Worm (Caenorhabditis elegans) whole organism, young adult: ENCODE results near the gene F17H10.2.

Experiments
- C06A6.2 ChIP-seq: fragments of 200-800 bp; sonication (Bioruptor generic); conservative IDR thresholded peaks from 2 replicates; pipeline ENCODE4 v1.3.6; 2022; ENCODE audit warnings: missing genetic modification characterization, missing compliant biosample characterization
- F37B4.10 ChIP-seq: fragments of 200-800 bp; sonication (Bioruptor generic); IDR thresholded peaks from 2 replicates; pipeline ENCODE4 v1.3.6; 2022; ENCODE audit warnings: missing genetic modification characterization, missing compliant biosample characterization
- F39B2.1 ChIP-seq: fragments of 200-800 bp; sonication (Bioruptor generic); IDR thresholded peaks from 2 replicates; pipeline ENCODE4 v1.3.6; 2022; ENCODE audit warnings: missing genetic modification reagents, missing genetic modification characterization, missing compliant biosample characterization
- F49E8.2 ChIP-seq: sonication (generic microtip); optimal IDR thresholded peaks from 3 replicates; lab custom pipeline; 2017; ENCODE audit warnings: missing genetic modification characterization, mild to moderate bottlenecking, missing compliant biosample characterization, antibody characterized with exemption, moderate library complexity; ENCODE audit not compliant: insufficient read depth
- F55B11.4 ChIP-seq: sonication (generic microtip); optimal IDR thresholded peaks from 2 replicates; lab custom pipeline; 2016; ENCODE audit warnings: missing compliant biosample characterization, missing genetic modification characterization, borderline replicate concordance; ENCODE audit not compliant: insufficient read depth
- K11D2.4 ChIP-seq: fragments of 200-800 bp; sonication (Bioruptor generic); IDR thresholded peaks from 2 replicates; pipeline ENCODE4 v1.3.6; 2022; ENCODE audit warnings: missing genetic modification reagents, missing genetic modification characterization, missing compliant biosample characterization
- T26A5.8 ChIP-seq: sonication (generic microtip); optimal IDR thresholded peaks from 2 replicates; lab custom pipeline; 2016; ENCODE audit warnings: missing genetic modification characterization, missing compliant biosample characterization
- akir-1 ChIP-seq: fragments of 200-800 bp; sonication (Bioruptor generic); optimal IDR thresholded peaks from 2 replicates; lab custom pipeline; 2018; ENCODE audit warnings: mild to moderate bottlenecking, missing genetic modification characterization, moderate library complexity, missing compliant biosample characterization
- aptf-2 ChIP-seq: fragments of 200-800 bp; sonication (Bioruptor generic); conservative IDR thresholded peaks from 2 replicates; pipeline ENCODE4 v1.3.6; 2022; ENCODE audit warnings: missing genetic modification reagents, missing genetic modification characterization, missing compliant biosample characterization
- aptf-3 ChIP-seq: fragments of 200-800 bp; sonication (Bioruptor generic); IDR thresholded peaks from 2 replicates; pipeline ENCODE4 v1.3.6; 2022; ENCODE audit warnings: missing genetic modification characterization, missing compliant biosample characterization
- ccch-3 ChIP-seq: fragments of 200-800 bp; sonication (Bioruptor generic); optimal IDR thresholded peaks from 2 replicates; lab custom pipeline; 2018; ENCODE audit warnings: mild to moderate bottlenecking, missing genetic modification characterization, missing compliant biosample characterization
- cebp-1 ChIP-seq, 2 experiments: fragments of 200-800 bp in 1 of 2; sonication (Bioruptor generic) in 1 of 2; sonication (generic microtip) in 1 of 2; IDR thresholded peaks in 1 of 2; optimal IDR thresholded peaks in 1 of 2; 2 replicates each; pipeline versions ENCODE4 v1.3.6 to Lab custom; 2017 to 2022; ENCODE audit warnings: missing compliant biosample characterization in 2 of 2, missing genetic modification characterization in 2 of 2, mild to moderate bottlenecking in 1 of 2, missing genetic modification reagents in 1 of 2, moderate library complexity in 1 of 2
- ceh-27 ChIP-seq: fragments of 200-800 bp; sonication (Bioruptor generic); optimal IDR thresholded peaks from 2 replicates; lab custom pipeline; 2018; ENCODE audit warnings: mild to moderate bottlenecking, missing genetic modification characterization, moderate library complexity, missing compliant biosample characterization
- ceh-40 ChIP-seq: fragments of 200-800 bp; sonication (Bioruptor generic); IDR thresholded peaks from 2 replicates; pipeline ENCODE4 v1.3.6; 2022; ENCODE audit warnings: missing genetic modification characterization, missing compliant biosample characterization
- ceh-58 ChIP-seq: fragments of 200-800 bp; sonication (Bioruptor generic); IDR thresholded peaks from 2 replicates; pipeline ENCODE4 v1.3.6; 2022; ENCODE audit warnings: missing genetic modification characterization, missing compliant biosample characterization
- ceh-79 ChIP-seq: sonication (generic microtip); optimal IDR thresholded peaks from 2 replicates; lab custom pipeline; 2017; ENCODE audit warnings: mild to moderate bottlenecking, missing genetic modification characterization, missing compliant biosample characterization
- die-1 ChIP-seq: sonication (generic microtip); optimal IDR thresholded peaks from 2 replicates; lab custom pipeline; 2016; ENCODE audit warnings: missing genotype, mild to moderate bottlenecking, missing genetic modification characterization, missing compliant biosample characterization
- dpff-1 ChIP-seq: sonication (generic microtip); optimal IDR thresholded peaks from 2 replicates; lab custom pipeline; 2017; ENCODE audit warnings: mild to moderate bottlenecking, missing genetic modification characterization, missing compliant biosample characterization
- dpl-1 ChIP-seq: fragments of 150-350 bp; optimal IDR thresholded peaks from 2 replicates; lab custom pipeline; 2014; ENCODE audit warnings: missing biosample characterization, missing genetic modification reagents, missing genetic modification characterization
- ekl-4 ChIP-seq: fragments of 200-800 bp; sonication (Bioruptor generic); IDR thresholded peaks from 2 replicates; pipeline ENCODE4 v1.3.6; 2022; ENCODE audit warnings: missing genetic modification reagents, missing genetic modification characterization, missing compliant biosample characterization
- him-1 ChIP-seq: sonication (generic microtip); optimal IDR thresholded peaks from 2 replicates; lab custom pipeline; 2016; ENCODE audit warnings: missing genotype, missing genetic modification reagents, missing genetic modification characterization, missing compliant biosample characterization
- hlh-12 ChIP-seq: sonication (generic microtip); optimal IDR thresholded peaks from 2 replicates; lab custom pipeline; 2016; ENCODE audit warnings: missing genetic modification characterization, missing compliant biosample characterization
- hmg-20 ChIP-seq: fragments of 200-800 bp; sonication (Bioruptor generic); IDR thresholded peaks from 2 replicates; pipeline ENCODE4 v1.3.6; 2022; ENCODE audit warnings: missing genetic modification reagents, missing genetic modification characterization, missing compliant biosample characterization
- hrde-1 ChIP-seq: sonication (generic microtip); optimal IDR thresholded peaks from 2 replicates; lab custom pipeline; 2016; ENCODE audit warnings: missing genetic modification characterization, mild to moderate bottlenecking, missing compliant biosample characterization, moderate library complexity, missing genotype, missing genetic modification reagents, borderline replicate concordance
- hsf-1 ChIP-seq: fragments of 200-800 bp; sonication (Bioruptor generic); IDR thresholded peaks from 2 replicates; pipeline ENCODE4 v1.3.6; 2022; ENCODE audit warnings: missing genetic modification reagents, missing genetic modification characterization, missing compliant biosample characterization
- lag-1 ChIP-seq: fragments of 200-800 bp; sonication (Bioruptor generic); IDR thresholded peaks from 2 replicates; pipeline ENCODE4 v1.3.6; 2022; ENCODE audit warnings: missing genetic modification reagents, missing genetic modification characterization, missing compliant biosample characterization
- let-607 ChIP-seq, 2 experiments: fragments of 200-800 bp in 1 of 2; sonication (Bioruptor generic) in 1 of 2; sonication (generic microtip) in 1 of 2; optimal IDR thresholded peaks; 2 replicates each; lab custom pipeline; 2016 to 2018; ENCODE audit warnings: mild to moderate bottlenecking in 2 of 2, missing compliant biosample characterization in 2 of 2, missing genetic modification characterization in 2 of 2, moderate library complexity in 2 of 2, missing genotype in 1 of 2
- lin-26 ChIP-seq: fragments of 200-800 bp; sonication (Bioruptor generic); IDR thresholded peaks from 2 replicates; pipeline ENCODE4 v1.3.6; 2022; ENCODE audit warnings: missing genetic modification reagents, missing genetic modification characterization, missing compliant biosample characterization
- lir-1 ChIP-seq: fragments of 200-800 bp; sonication (Bioruptor generic); conservative IDR thresholded peaks from 2 replicates; pipeline ENCODE4 v1.3.6; 2022; ENCODE audit warnings: missing genetic modification reagents, missing genetic modification characterization, missing compliant biosample characterization
- madf-8 ChIP-seq: fragments of 200-800 bp; sonication (Bioruptor generic); conservative IDR thresholded peaks from 2 replicates; pipeline ENCODE4 v1.3.6; 2022; ENCODE audit warnings: missing genetic modification reagents, missing genetic modification characterization, missing compliant biosample characterization
- mel-28 ChIP-seq: sonication (generic microtip); optimal IDR thresholded peaks from 2 replicates; lab custom pipeline; 2016; ENCODE audit warnings: borderline replicate concordance, mild to moderate bottlenecking, missing genetic modification characterization, missing compliant biosample characterization
- mxl-1 ChIP-seq: sonication (generic microtip); optimal IDR thresholded peaks from 2 replicates; lab custom pipeline; 2016; ENCODE audit warnings: missing genetic modification characterization, missing compliant biosample characterization
- nfya-2 ChIP-seq: fragments of 200-800 bp; sonication (Bioruptor generic); IDR thresholded peaks from 2 replicates; pipeline ENCODE4 v1.3.6; 2022; ENCODE audit warnings: missing genetic modification reagents, missing genetic modification characterization, missing compliant biosample characterization
- nfyb-1 ChIP-seq: fragments of 200-800 bp; sonication (Bioruptor generic); IDR thresholded peaks from 2 replicates; pipeline ENCODE4 v1.3.6; 2022; ENCODE audit warnings: missing genetic modification reagents, missing genetic modification characterization, missing compliant biosample characterization
- nhr-90 ChIP-seq: sonication (generic microtip); optimal IDR thresholded peaks from 2 replicates; lab custom pipeline; 2016; ENCODE audit warnings: missing genotype, mild to moderate bottlenecking, missing genetic modification characterization, missing compliant biosample characterization
- rec-8 ChIP-seq, 2 experiments: sonication (generic microtip); optimal IDR thresholded peaks; 2 replicates each; lab custom pipeline; 2016; ENCODE audit warnings: mild to moderate bottlenecking in 2 of 2, missing genetic modification characterization in 2 of 2, missing genetic modification reagents in 2 of 2, missing genotype in 2 of 2, missing biosample characterization in 1 of 2, missing compliant biosample characterization in 1 of 2, moderate library complexity in 1 of 2
- sdz-38 ChIP-seq: sonication (generic microtip); optimal IDR thresholded peaks from 2 replicates; lab custom pipeline; 2016; ENCODE audit warnings: missing genotype, missing genetic modification characterization, missing compliant biosample characterization
- snpc-1.3 ChIP-seq: sonication (generic microtip); optimal IDR thresholded peaks from 2 replicates; lab custom pipeline; 2017; ENCODE audit warnings: missing genetic modification characterization, mild to moderate bottlenecking, missing compliant biosample characterization, antibody characterized with exemption, moderate library complexity, missing genotype, missing genetic modification reagents; ENCODE audit not compliant: insufficient read depth
- snpc-4 ChIP-seq, 5 experiments: fragments of 150-350 bp in 1 of 5; sonication (generic microtip) in 4 of 5; optimal IDR thresholded peaks; 2 replicates each; lab custom pipeline; 2014 to 2018; ENCODE audit warnings: missing genetic modification characterization in 5 of 5, missing biosample characterization in 3 of 5, antibody characterized with exemption in 2 of 5, mild to moderate bottlenecking in 2 of 5, missing compliant biosample characterization in 2 of 5, missing genotype in 2 of 5, moderate library complexity in 2 of 5, missing genetic modification reagents in 1 of 5
- somi-1 ChIP-seq: fragments of 200-800 bp; sonication (Bioruptor generic); optimal IDR thresholded peaks from 2 replicates; lab custom pipeline; 2018; ENCODE audit warnings: mild to moderate bottlenecking, missing genetic modification characterization, missing compliant biosample characterization
- unc-130 ChIP-seq: sonication (generic microtip); optimal IDR thresholded peaks from 2 replicates; lab custom pipeline; 2016; ENCODE audit warnings: missing genetic modification reagents, missing genetic modification characterization, missing compliant biosample characterization
- unc-62 ChIP-seq: fragments of 150-350 bp; optimal IDR thresholded peaks from 2 replicates; lab custom pipeline; 2014; ENCODE audit warnings: missing biosample characterization, missing genetic modification reagents, missing genetic modification characterization
- xnd-1 ChIP-seq: sonication (generic microtip); optimal IDR thresholded peaks from 2 replicates; lab custom pipeline; 2016; ENCODE audit warnings: missing genotype, missing genetic modification reagents, missing genetic modification characterization, missing compliant biosample characterization
- ztf-25 ChIP-seq: fragments of 200-800 bp; sonication (Bioruptor generic); IDR thresholded peaks from 2 replicates; pipeline ENCODE4 v1.3.6; 2022; ENCODE audit warnings: missing genetic modification reagents, missing genetic modification characterization, missing compliant biosample characterization
- ztf-28 ChIP-seq: fragments of 200-800 bp; sonication (Bioruptor generic); IDR thresholded peaks from 2 replicates; pipeline ENCODE4 v1.3.6; 2022; ENCODE audit warnings: missing genetic modification reagents, missing genetic modification characterization, missing compliant biosample characterization
- ztf-3 ChIP-seq: fragments of 200-800 bp; sonication (Bioruptor generic); optimal IDR thresholded peaks from 2 replicates; lab custom pipeline; 2018; ENCODE audit warnings: mild to moderate bottlenecking, missing genetic modification characterization, missing compliant biosample characterization

Gene F17H10.2

DNA sequence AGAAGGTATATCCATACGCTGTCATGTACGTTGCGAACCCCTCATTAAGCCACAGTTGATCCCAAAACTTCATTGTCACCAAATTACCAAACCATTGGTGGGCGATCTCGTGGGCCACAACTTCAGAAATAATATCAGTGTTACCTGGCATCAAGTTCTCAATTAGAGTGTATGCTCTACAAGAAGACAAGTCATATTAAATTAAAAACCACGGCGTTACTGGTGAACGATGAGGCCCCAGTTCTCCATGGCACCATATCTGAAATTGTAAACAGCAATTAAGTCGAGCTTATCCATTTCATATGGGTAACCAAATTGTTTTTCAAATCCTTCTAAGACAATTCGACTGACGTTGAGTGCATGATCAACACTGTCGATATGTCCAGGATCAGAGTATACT is 10.7 kb upstream of the F17H10.2 start:
- TF ChIP-seq him-1 (tag; lab: Kevin White, UChicago), result no peak
- no peak for TF ChIP-seq F39B2.1 (GFP tag; lab: Robert Waterston, UW)
- TF ChIP-seq hlh-12 (tag; lab: Kevin White, UChicago), result no peak
- no peak for TF ChIP-seq snpc-1.3 (tag; lab: Kevin White, UChicago)
- no peak for TF ChIP-seq T26A5.8
- no peak for TF ChIP-seq cebp-1 (GFP tag; IDR thresholded peaks at IDR 0.05; lab: Robert Waterston, UW)
- TF ChIP-seq cebp-1 (tag; optimal IDR thresholded peaks at IDR 0.05; lab: Kevin White, UChicago), result no peak
- no peak for TF ChIP-seq ztf-28 (GFP tag; lab: Robert Waterston, UW)
- no peak for TF ChIP-seq hsf-1 (GFP tag; lab: Robert Waterston, UW)
- no peak for TF ChIP-seq akir-1 (GFP tag; lab: Kevin White, UChicago)
- no peak for TF ChIP-seq lir-1 (GFP tag; lab: Robert Waterston, UW)
- TF ChIP-seq mel-28, result no peak
- TF ChIP-seq ccch-3, result no peak
- no peak for TF ChIP-seq rec-8 (tag; optimal IDR thresholded peaks at IDR 0.05; lab: Kevin White, UChicago)
- no peak for TF ChIP-seq aptf-3
- TF ChIP-seq ceh-27 (GFP tag; lab: Kevin White, UChicago), result no peak
- no peak for TF ChIP-seq dpl-1 (GFP tag; lab: Kevin White, UChicago)
- TF ChIP-seq, all 124 proteins: peak for 0

DNA sequence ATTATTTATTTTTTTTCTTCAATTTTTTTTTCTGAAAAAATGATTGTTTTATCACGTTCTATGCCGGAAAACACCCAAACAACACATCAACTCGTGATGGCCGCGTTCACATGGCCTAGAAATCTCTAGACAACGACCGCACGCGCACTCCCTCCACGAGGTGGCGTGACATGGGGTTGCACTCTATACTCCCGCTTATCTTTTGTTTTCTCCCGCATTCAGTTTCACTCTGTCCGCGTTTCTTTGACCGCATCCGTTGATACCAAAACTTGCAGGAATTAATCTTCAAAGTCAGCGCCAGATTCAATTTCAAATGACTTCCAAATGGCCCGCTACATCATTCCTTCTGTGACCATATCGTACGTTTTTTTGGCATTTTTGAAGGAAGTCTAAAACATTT is 8.6 kb upstream of the F17H10.2 start, which contains the start of gene F17H10.1:
TSS of gene F17H10.1 (plus strand) at position 276 of the 400 bp plus-strand sequence.
- no peak for TF ChIP-seq aptf-2 (GFP tag; lab: Robert Waterston, UW)
- TF ChIP-seq let-607 (tag; optimal IDR thresholded peaks at IDR 0.05; lab: Kevin White, UChicago), result peak in 1 of 2 experiments; percentile 76
- no peak for TF ChIP-seq unc-62 (GFP tag; lab: Kevin White, UChicago)
- TF ChIP-seq nhr-90 (tag; lab: Kevin White, UChicago), result peak; percentile 48
- TF ChIP-seq ztf-25, result no peak
- TF ChIP-seq F55B11.4 (tag; lab: Kevin White, UChicago), result no peak
- TF ChIP-seq hmg-20 (GFP tag; lab: Robert Waterston, UW), result no peak
- TF ChIP-seq ceh-79 (tag; lab: Kevin White, UChicago), result no peak
- peak; percentile 66 for TF ChIP-seq die-1 (tag; lab: Kevin White, UChicago)
- TF ChIP-seq xnd-1, result no peak
- no peak for TF ChIP-seq snpc-4 (GFP tag; optimal IDR thresholded peaks at IDR 0.05; lab: Kevin White, UChicago)
- TF ChIP-seq snpc-4 (tag; optimal IDR thresholded peaks at IDR 0.05; lab: Kevin White, UChicago), result peak in 2 of 4 experiments; percentile 9 to 36
- TF ChIP-seq C06A6.2 (GFP tag; lab: Robert Waterston, UW), result peak; percentile 68
- peak; percentile 91 for TF ChIP-seq K11D2.4 (GFP tag; lab: Robert Waterston, UW)
- no peak for TF ChIP-seq madf-8
- TF ChIP-seq mel-28, result no peak
- TF ChIP-seq lin-26 (GFP tag; lab: Robert Waterston, UW), result peak; percentile 70; the same call in 1 of the 2 replicates
- peak; percentile 54 for TF ChIP-seq ekl-4
- TF ChIP-seq nfyb-1 (GFP tag; lab: Robert Waterston, UW), result peak; percentile 89
- no peak for TF ChIP-seq F49E8.2
- 0 out of 2 replicates have a peak, but pooled peaks have one; percentile 59 for TF ChIP-seq ceh-40 (GFP tag; lab: Robert Waterston, UW)
- no peak for TF ChIP-seq F37B4.10 (GFP tag; lab: Robert Waterston, UW)
- no peak for TF ChIP-seq hrde-1 (tag; lab: Kevin White, UChicago)
- no peak for TF ChIP-seq dpff-1 (tag; lab: Kevin White, UChicago)
- TF ChIP-seq mxl-1 (tag; lab: Kevin White, UChicago), result no peak
- no peak for TF ChIP-seq nfya-2 (GFP tag; lab: Robert Waterston, UW)
- no peak for TF ChIP-seq sdz-38
- TF ChIP-seq unc-130 (GFP tag; lab: Kevin White, UChicago), result no peak
- TF ChIP-seq somi-1 (GFP tag; lab: Kevin White, UChicago), result peak; percentile 94
- TF ChIP-seq ztf-3 (GFP tag; lab: Kevin White, UChicago), result peak; percentile 43
- no peak for TF ChIP-seq lag-1 (GFP tag; lab: Robert Waterston, UW)
- TF ChIP-seq ceh-58, result no peak
